Worm (Caenorhabditis elegans): ENCODE measurements around the gene ztf-31.

ztf-31 gene

ce11 chrIII:7272088-7272487 lies 30.9 kb downstream of the ztf-31 start:
- TF ChIP-seq C34B4.2 (tag; optimal IDR thresholded peaks at IDR 0.05) (no peak), lin-15B (tag; optimal IDR thresholded peaks at IDR 0.05) (no peak), nhr-71 (tag; optimal IDR thresholded peaks at IDR 0.05) (peak; percentile 84), lir-3 (tag; optimal IDR thresholded peaks at IDR 0.05; ENCODE audit: poor library complexity) (peak; percentile 56), aha-1 (tag; optimal IDR thresholded peaks at IDR 0.05) (no peak), ces-1 (GFP tag; optimal IDR thresholded peaks at IDR 0.05) (no peak), dpl-1 (GFP tag; optimal IDR thresholded peaks at IDR 0.05) (peak; percentile 24 to 58 (median 58)), C16A3.4 (tag; optimal IDR thresholded peaks at IDR 0.05) (peak; percentile 21), skn-1 (tag; optimal IDR thresholded peaks at IDR 0.05) (peak; percentile 65), lin-39 (tag; optimal IDR thresholded peaks at IDR 0.05) (no peak), efl-3 (GFP tag; optimal IDR thresholded peaks at IDR 0.05) (peak; percentile 4), pqm-1 (tag; optimal IDR thresholded peaks at IDR 0.05) (no peak), lin-35 (GFP tag; optimal IDR thresholded peaks at IDR 0.05) (peak; percentile 36 to 67), egl-13 (tag; optimal IDR thresholded peaks at IDR 0.05) (no peak), isw-1 (GFP tag; IDR thresholded peaks at IDR 0.05) (no peak), irx-1 (tag; optimal IDR thresholded peaks at IDR 0.05) (peak; percentile 24), fkh-10 (GFP tag; optimal IDR thresholded peaks at IDR 0.05) (no peak), mab-9 (GFP tag; IDR thresholded peaks at IDR 0.05) (no peak), ceh-8 (GFP tag; optimal IDR thresholded peaks at IDR 0.05) (no peak), nhr-85 (tag) (peak; percentile 92), nhr-12 (tag; optimal IDR thresholded peaks at IDR 0.05) (no peak), C04F5.9 (tag; optimal IDR thresholded peaks at IDR 0.05) (no peak), dsc-1 (tag; optimal IDR thresholded peaks at IDR 0.05) (no peak), efl-1 (optimal IDR thresholded peaks at IDR 0.05) (peak; percentile 27 to 60), efl-1 (GFP tag; optimal IDR thresholded peaks at IDR 0.05 in 1 of 2) (peak; percentile 56 to 96), zag-1 (tag; optimal IDR thresholded peaks at IDR 0.05) (no peak), nhr-90 (tag; optimal IDR thresholded peaks at IDR 0.05; ENCODE audit: poor library complexity) (peak; percentile 57), hpl-2 (GFP tag; optimal IDR thresholded peaks at IDR 0.05) (no peak), nhr-84 (tag; optimal IDR thresholded peaks at IDR 0.05) (no peak), pag-3 (tag; optimal IDR thresholded peaks at IDR 0.05; ENCODE audit: borderline replicate concordance, insufficient read depth) (no peak), fkh-4 (tag; optimal IDR thresholded peaks at IDR 0.05; ENCODE audit: borderline replicate concordance) (no peak), ztf-4 (tag; optimal IDR thresholded peaks at IDR 0.05) (no peak), pax-3 (tag; optimal IDR thresholded peaks at IDR 0.05) (peak; percentile 41), tbx-2 (tag; optimal IDR thresholded peaks at IDR 0.05) (peak; percentile 39), unc-130 (tag; optimal IDR thresholded peaks at IDR 0.05) (peak; percentile 62), alr-1 (tag; optimal IDR thresholded peaks at IDR 0.05; ENCODE audit: borderline replicate concordance) (no peak), elt-3 (tag; optimal IDR thresholded peaks at IDR 0.05) (peak in 1 of 6 experiments; percentile 6), snu-23 (GFP tag; optimal IDR thresholded peaks at IDR 0.05) (peak; percentile 76), mef-2 (tag; optimal IDR thresholded peaks at IDR 0.05) (no peak), nhr-47 (tag; optimal IDR thresholded peaks at IDR 0.05) (peak; percentile 55), nhr-77 (tag; optimal IDR thresholded peaks at IDR 0.05) (no peak), elt-2 (tag; optimal IDR thresholded peaks at IDR 0.05) (peak; percentile 40), hlh-17 (GFP tag; optimal IDR thresholded peaks at IDR 0.05; ENCODE audit: borderline replicate concordance) (no peak), fos-1 (tag; optimal IDR thresholded peaks at IDR 0.05) (no peak), xbp-1 (tag; optimal IDR thresholded peaks at IDR 0.05) (peak; percentile 44), sox-4 (tag; optimal IDR thresholded peaks at IDR 0.05) (no peak), F16B12.6 (tag; optimal IDR thresholded peaks at IDR 0.05) (no peak), ztf-11 (tag; optimal IDR thresholded peaks at IDR 0.05) (peak in 1 of 2 experiments; percentile 58), nhr-20 (tag; optimal IDR thresholded peaks at IDR 0.05) (peak; percentile 84), nhr-11 (tag; optimal IDR thresholded peaks at IDR 0.05) (no peak), ama-1 (optimal IDR thresholded peaks at IDR 0.05) (no peak), nhr-28 (tag; optimal IDR thresholded peaks at IDR 0.05) (no peak), ceh-82 (tag; optimal IDR thresholded peaks at IDR 0.05) (no peak)
